Worm (Caenorhabditis elegans): ENCODE results near the gene ZK596.2.

ce11 chrIV:10884263-10884662 lies 24.8 kb downstream of the ZK596.2 start, which contains the start of gene F13E9.5:
- no peak for TF ChIP-seq mcd-1 (GFP tag; IDR thresholded peaks at IDR 0.05)
- TF ChIP-seq unc-130 (GFP tag; optimal IDR thresholded peaks at IDR 0.05), result no peak
- TF ChIP-seq let-607 (tag; optimal IDR thresholded peaks at IDR 0.05), result no peak
- TF ChIP-seq ekl-4 (GFP tag; IDR thresholded peaks at IDR 0.05), result no peak
- no peak for TF ChIP-seq ztf-18 (tag; optimal IDR thresholded peaks at IDR 0.05)
- no peak for TF ChIP-seq somi-1 (GFP tag; optimal IDR thresholded peaks at IDR 0.05)
- TF ChIP-seq attf-3 (GFP tag; conservative IDR thresholded peaks at IDR 0.05), result no peak
- no peak for TF ChIP-seq nhr-179 (tag; optimal IDR thresholded peaks at IDR 0.05)
- no peak for TF ChIP-seq lsl-1 (GFP tag; optimal IDR thresholded peaks at IDR 0.05)
- TF ChIP-seq T07F8.4 (tag; optimal IDR thresholded peaks at IDR 0.05), result no peak
- no peak for TF ChIP-seq snpc-4 (GFP tag; optimal IDR thresholded peaks at IDR 0.05)
- TF ChIP-seq snpc-4 (tag; optimal IDR thresholded peaks at IDR 0.05), result no peak
- TF ChIP-seq pha-4 (tag; optimal IDR thresholded peaks at IDR 0.05), result no peak
- TF ChIP-seq snpc-3.4 (tag; optimal IDR thresholded peaks at IDR 0.05), result no peak
- no peak for TF ChIP-seq rpc-1 (optimal IDR thresholded peaks at IDR 0.05)
- no peak for TF ChIP-seq rpc-1 (tag; optimal IDR thresholded peaks at IDR 0.05)

Measured in whole organism, young adult.